Worm (Caenorhabditis elegans) whole organism, dauer: ENCODE measurements around the gene rpl-32.

Experiments
- unc-62 ChIP-seq: sonication (generic microtip); optimal IDR thresholded peaks from 2 replicates; lab custom pipeline; 2017; ENCODE audit warnings: missing biosample characterization, missing genetic modification reagents, missing genetic modification characterization

rpl-32 gene

ce11 chrII:9063350-9063749 lies 6.5 kb upstream of the rpl-32 start:
- TF ChIP-seq unc-62 (GFP tag; lab: Kevin White, UChicago), result no peak

DNA sequence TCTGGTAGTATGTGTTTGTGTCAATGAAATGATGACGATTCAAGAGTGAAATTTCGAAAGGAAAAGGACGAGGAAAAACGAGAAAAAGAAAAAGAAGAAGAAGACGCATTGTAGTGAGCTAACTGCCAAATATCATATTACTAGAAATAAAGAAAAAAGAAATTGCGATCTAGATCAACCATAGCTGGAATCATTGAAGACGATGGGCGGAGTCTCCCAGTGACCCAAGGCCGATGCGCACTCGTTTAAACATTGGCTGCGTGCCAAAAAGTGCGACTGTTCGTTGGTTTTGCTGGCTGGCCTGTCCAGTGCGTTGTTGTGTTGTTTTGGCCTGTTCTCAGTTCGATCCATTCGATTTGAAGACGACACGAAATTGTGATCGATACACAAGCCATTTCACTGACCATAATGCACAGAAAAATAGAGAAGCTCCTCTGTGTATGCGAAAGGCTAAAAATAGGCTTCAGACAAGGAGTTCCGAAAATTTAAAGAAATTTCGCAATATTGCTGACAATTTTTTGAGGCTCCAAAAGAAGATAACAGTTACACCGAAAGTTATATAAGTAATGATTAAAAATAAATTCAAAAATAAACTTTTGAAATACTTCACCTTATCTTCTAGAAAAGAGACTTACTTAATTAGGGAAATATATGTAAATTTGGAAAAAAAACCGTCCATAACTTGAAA lies 5.5 kb upstream of the rpl-32 start:
- TF ChIP-seq unc-62 (GFP tag; lab: Kevin White, UChicago), result no peak

DNA sequence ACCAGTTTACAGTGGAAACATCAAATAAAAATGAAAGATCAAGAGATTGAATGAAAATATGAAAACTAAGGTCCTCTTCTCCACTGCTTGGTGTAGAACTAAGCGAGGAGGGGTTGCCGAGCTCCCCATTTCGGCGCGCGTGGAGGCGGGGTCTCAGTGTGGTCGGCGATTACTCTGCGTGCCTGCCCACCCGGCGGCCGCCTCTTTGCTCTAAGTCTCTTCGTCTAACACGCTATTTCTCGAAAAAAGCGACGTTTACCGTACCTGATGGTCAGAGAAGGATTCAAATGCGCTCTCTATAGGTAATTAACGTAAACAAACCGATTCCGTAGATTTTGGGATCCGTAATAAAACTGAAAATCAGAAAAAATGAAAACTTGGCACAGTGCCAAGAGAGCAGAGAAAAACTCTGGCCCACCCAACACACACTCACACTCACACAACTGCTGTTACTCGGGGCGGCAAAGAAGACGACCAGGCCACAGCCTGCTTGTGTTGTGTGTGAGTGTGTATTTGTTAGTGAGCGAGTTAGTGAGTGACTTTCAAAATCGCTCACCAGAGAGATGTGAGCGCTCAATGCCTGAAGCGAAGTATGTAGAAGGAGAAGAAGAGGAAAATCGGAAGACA lies 4.8 kb upstream of the rpl-32 start:
- no peak for TF ChIP-seq unc-62 (GFP tag; lab: Kevin White, UChicago)

DNA sequence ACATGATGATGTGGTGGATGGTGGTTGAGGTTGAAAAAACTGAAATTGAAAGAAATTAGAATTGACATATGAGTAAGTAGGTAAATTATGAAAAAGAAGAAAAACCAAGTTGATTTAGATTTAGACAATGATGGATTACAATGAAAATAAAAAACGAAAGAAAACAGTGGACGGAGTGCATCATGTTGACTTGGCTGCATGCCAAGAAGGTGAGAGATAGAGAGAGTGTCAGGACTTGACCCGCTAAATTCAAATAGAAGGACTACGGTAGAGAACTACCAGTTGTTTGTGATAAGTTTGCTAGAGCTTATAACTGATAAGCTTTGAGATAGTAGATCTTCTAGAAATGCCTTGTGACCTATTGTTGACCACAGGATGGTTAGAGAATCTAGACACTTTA lies 4.2 kb upstream of the rpl-32 start, which contains the start of gene T24B8.3:
TSS of gene T24B8.3 (minus strand) at position 39 of the 400 bp plus-strand sequence.
- TF ChIP-seq unc-62 (GFP tag; lab: Kevin White, UChicago), result no peak

DNA sequence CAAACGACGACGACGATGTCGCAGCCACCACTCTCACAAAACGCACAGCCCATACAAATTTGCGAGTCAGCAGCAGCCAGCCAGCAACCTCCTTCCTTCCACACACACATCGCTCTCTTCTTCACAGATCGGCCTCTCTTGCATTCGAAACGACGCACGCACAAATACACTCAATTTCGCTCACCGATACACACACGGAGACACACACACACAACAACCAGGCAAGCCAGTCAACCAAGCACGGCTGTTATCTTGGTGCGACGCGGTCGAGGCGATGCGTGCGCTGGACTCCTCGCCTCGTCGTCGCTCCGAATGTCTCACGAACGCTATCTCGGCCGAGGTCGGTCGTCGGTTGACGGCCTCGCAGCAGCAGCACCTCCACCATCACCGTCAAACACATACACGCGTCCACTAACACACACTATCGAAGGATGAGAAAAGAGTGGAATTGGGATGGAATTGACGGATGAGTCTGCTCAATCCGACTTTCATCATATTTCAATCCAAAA lies 3.5 kb upstream of the rpl-32 start:
- no peak for TF ChIP-seq unc-62 (GFP tag; lab: Kevin White, UChicago)

DNA sequence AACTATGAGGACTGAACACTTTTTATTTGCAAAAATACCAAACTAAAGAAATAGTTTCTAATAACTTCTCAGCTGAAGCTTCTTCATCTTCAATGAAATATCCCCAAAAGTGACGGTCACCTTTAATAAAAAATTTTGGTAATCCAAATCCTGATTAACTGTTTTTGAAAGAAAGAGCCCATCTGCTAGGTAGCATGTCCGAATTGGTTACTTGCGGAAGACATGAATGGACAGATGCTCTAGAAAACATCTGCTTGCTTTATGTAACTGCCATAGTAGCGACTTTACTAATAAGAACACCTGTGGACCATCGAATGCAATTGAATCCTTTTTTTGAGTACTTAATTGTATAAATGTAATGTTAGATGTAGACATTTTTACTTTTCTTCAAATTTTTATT lies 2.1 kb upstream of the rpl-32 start:
- TF ChIP-seq unc-62 (GFP tag; lab: Kevin White, UChicago), result no peak

- TF ChIP-seq unc-62 (GFP tag; lab: Kevin White, UChicago), result no peak
Observed at ce11 chrII:9056215-9056819, 568 bp downstream of the rpl-32 start.

- no peak for TF ChIP-seq unc-62 (GFP tag; lab: Kevin White, UChicago)
Observed at ce11 chrII:9054604-9055003, 2.3 kb downstream of the rpl-32 start, which contains the start of gene chmp-7. chmp-7 (plus strand) TSS chrII:9054972.

ce11 chrII:9053564-9053963 lies 3.3 kb downstream of the rpl-32 start, which contains the start of gene T24B8.7:
T24B8.7 (minus strand) TSS chrII:9053664.
- TF ChIP-seq unc-62 (GFP tag; lab: Kevin White, UChicago), result no peak

ce11 chrII:9042059-9042458 lies 14.8 kb downstream of the rpl-32 start:
- no peak for TF ChIP-seq unc-62 (GFP tag; lab: Kevin White, UChicago)

ce11 chrII:9041306-9041705 lies 15.6 kb downstream of the rpl-32 start, which contains the start of gene F37B12.3:
F37B12.3 (minus strand) TSS chrII:9041406.
- TF ChIP-seq unc-62 (GFP tag; lab: Kevin White, UChicago), result no peak

DNA sequence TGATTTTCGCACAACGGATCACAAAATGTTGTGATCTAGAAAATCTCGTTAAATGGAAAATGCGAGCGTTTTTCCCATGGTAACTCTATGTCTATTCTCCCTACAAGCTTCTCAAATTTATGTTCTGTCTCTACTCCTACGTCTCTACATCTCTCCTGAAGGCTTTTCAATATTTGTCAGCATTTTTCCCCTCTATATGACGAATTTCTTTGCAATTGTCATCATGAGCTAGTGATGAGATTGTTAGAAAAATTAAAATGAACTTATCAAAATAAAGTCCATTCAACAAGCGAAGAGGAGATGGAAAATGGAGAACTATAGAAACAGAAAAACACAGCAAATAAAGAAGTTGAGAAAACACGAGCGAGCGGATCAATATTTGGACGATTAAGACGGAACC lies 18.1 kb downstream of the rpl-32 start:
- no peak for TF ChIP-seq unc-62 (GFP tag; lab: Kevin White, UChicago)

DNA sequence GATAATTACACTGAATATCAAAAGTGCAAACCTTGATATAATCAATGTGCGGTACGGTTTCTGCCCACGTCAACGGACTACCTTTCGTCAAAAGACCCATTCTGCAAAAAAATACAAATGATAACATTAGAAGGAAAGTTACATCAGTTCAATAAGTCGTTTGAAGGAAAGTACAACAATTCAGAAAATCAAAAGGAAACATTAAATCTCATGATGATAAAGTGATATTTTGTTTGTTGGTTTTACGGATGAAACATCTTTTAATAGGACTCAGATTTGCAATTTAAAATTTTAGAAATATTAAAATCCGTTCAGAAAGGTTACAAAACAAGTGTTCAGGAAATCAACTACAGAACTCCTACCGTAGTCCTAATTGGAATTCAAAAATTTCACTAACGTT lies 18.7 kb downstream of the rpl-32 start, which contains the start of gene gcs-1:
TSS of gene gcs-1 (minus strand) at position 101 of the 400 bp plus-strand sequence.
- TF ChIP-seq unc-62 (GFP tag; lab: Kevin White, UChicago), result no peak

DNA sequence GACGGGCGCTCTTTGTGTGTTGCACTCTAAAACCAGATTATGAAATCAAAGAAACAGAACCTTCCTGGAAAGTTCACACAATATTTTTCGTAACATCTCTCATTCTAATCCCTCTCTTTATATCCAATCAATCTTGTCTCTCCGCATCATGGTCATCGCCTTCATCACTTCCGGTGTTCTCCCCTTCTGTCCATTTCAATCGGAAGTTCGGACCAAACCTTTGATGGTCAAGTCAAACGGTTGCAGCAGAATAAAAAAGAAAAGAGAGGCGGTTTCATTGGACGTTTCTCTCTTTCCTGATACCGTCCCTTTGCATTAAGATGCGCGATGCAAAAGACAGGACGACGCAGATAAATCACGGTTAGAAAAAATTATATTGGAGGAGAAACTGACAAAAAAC lies 23.9 kb downstream of the rpl-32 start:
- no peak for TF ChIP-seq unc-62 (GFP tag; lab: Kevin White, UChicago)

ce11 chrII:9031891-9032290 lies 25.0 kb downstream of the rpl-32 start:
- no peak for TF ChIP-seq unc-62 (GFP tag; lab: Kevin White, UChicago)

DNA sequence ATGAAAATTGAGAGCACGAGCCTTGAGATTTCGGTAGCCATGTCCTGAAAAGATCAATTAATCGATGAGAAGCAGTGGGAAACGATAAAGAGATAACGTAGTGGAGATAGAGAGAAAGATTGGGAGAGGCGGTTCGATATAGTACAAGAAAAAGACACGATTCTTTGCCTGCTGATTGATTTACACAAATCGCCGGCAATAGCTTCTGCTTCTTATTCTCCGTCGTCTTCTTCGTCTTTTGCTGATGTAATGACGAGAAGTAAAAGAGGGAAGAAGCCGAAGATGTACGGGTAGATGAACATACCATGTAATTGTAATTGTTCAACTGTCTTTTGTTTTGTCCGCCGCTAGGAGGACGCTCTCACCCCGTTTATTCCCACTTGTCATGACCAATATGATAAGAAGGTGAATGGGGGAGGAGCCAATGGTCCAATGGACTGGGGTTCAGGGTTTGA lies 27.6 kb downstream of the rpl-32 start, which contains the start of gene F37B12.1:
TSS of gene F37B12.1 (minus strand) at position 51 of the 455 bp plus-strand sequence.
- TF ChIP-seq unc-62 (GFP tag; lab: Kevin White, UChicago), result no peak
